Worm (Caenorhabditis elegans) whole organism, young adult: ENCODE data around the gene M106.7.

Experiments used
- B0261.1 ChIP-seq: sonication (generic microtip); optimal IDR thresholded peaks from 2 replicates; lab custom pipeline; 2016; ENCODE audit warnings: mild to moderate bottlenecking, missing genetic modification characterization, moderate library complexity, missing compliant biosample characterization
- B0336.3 ChIP-seq: fragments of 200-800 bp; sonication (Bioruptor generic); IDR thresholded peaks from 2 replicates; pipeline ENCODE4 v1.3.6; 2022; ENCODE audit warnings: missing genetic modification characterization, missing compliant biosample characterization
- F23B12.7 ChIP-seq: sonication (generic microtip); optimal IDR thresholded peaks from 2 replicates; lab custom pipeline; 2017; ENCODE audit warnings: missing genetic modification characterization, mild to moderate bottlenecking, missing compliant biosample characterization, antibody characterized with exemption, moderate library complexity; ENCODE audit not compliant: insufficient read depth
- F37B4.10 ChIP-seq: fragments of 200-800 bp; sonication (Bioruptor generic); IDR thresholded peaks from 2 replicates; pipeline ENCODE4 v1.3.6; 2022; ENCODE audit warnings: missing genetic modification characterization, missing compliant biosample characterization
- F52B5.7 ChIP-seq: sonication (generic microtip); optimal IDR thresholded peaks from 2 replicates; lab custom pipeline; 2016; ENCODE audit warnings: mild to moderate bottlenecking, missing genetic modification characterization, missing compliant biosample characterization
- F55B11.4 ChIP-seq: sonication (generic microtip); optimal IDR thresholded peaks from 2 replicates; lab custom pipeline; 2016; ENCODE audit warnings: missing compliant biosample characterization, missing genetic modification characterization, borderline replicate concordance; ENCODE audit not compliant: insufficient read depth
- F57C9.4 ChIP-seq: sonication (generic microtip); optimal IDR thresholded peaks from 2 replicates; lab custom pipeline; 2017; ENCODE audit warnings: mild to moderate bottlenecking, missing genetic modification characterization, missing compliant biosample characterization
- K12H6.12 ChIP-seq: fragments of 200-800 bp; sonication (Bioruptor generic); optimal IDR thresholded peaks from 2 replicates; lab custom pipeline; 2018; ENCODE audit warnings: mild to moderate bottlenecking, missing genetic modification characterization, missing compliant biosample characterization
- T07F8.4 ChIP-seq: sonication (generic microtip); optimal IDR thresholded peaks from 2 replicates; lab custom pipeline; 2016; ENCODE audit warnings: mild to moderate bottlenecking, missing genetic modification characterization, moderate library complexity, missing compliant biosample characterization
- T26A5.8 ChIP-seq: sonication (generic microtip); optimal IDR thresholded peaks from 2 replicates; lab custom pipeline; 2016; ENCODE audit warnings: missing genetic modification characterization, missing compliant biosample characterization
- Y56A3A.18 ChIP-seq: fragments of 200-800 bp; sonication (Bioruptor generic); IDR thresholded peaks from 2 replicates; pipeline ENCODE4 v1.3.6; 2022; ENCODE audit warnings: missing genetic modification reagents, missing genetic modification characterization, missing compliant biosample characterization
- Y79H2A.3 ChIP-seq: fragments of 200-800 bp; sonication (Bioruptor generic); conservative IDR thresholded peaks from 2 replicates; pipeline ENCODE4 v1.3.6; 2022; ENCODE audit warnings: missing genetic modification reagents, missing genetic modification characterization, missing compliant biosample characterization
- ZK185.1 ChIP-seq: sonication (generic microtip); optimal IDR thresholded peaks from 2 replicates; lab custom pipeline; 2016; ENCODE audit warnings: mild to moderate bottlenecking, missing genetic modification characterization, missing compliant biosample characterization; ENCODE audit not compliant: poor library complexity, severe bottlenecking
- akir-1 ChIP-seq: fragments of 200-800 bp; sonication (Bioruptor generic); optimal IDR thresholded peaks from 2 replicates; lab custom pipeline; 2018; ENCODE audit warnings: mild to moderate bottlenecking, missing genetic modification characterization, moderate library complexity, missing compliant biosample characterization
- bed-2 ChIP-seq: fragments of 200-800 bp; sonication (Bioruptor generic); IDR thresholded peaks from 2 replicates; pipeline ENCODE4 v1.3.6; 2022; ENCODE audit warnings: missing genetic modification reagents, missing genetic modification characterization, missing compliant biosample characterization
- cebp-2 ChIP-seq: fragments of 200-800 bp; sonication (Bioruptor generic); IDR thresholded peaks from 2 replicates; pipeline ENCODE4 v1.3.6; 2022; ENCODE audit warnings: missing genetic modification characterization, missing compliant biosample characterization
- ceh-91 ChIP-seq: fragments of 200-800 bp; sonication (Bioruptor generic); IDR thresholded peaks from 2 replicates; pipeline ENCODE4 v1.3.6; 2022; ENCODE audit warnings: missing genetic modification reagents, missing genetic modification characterization, missing compliant biosample characterization
- die-1 ChIP-seq: sonication (generic microtip); optimal IDR thresholded peaks from 2 replicates; lab custom pipeline; 2016; ENCODE audit warnings: missing genotype, mild to moderate bottlenecking, missing genetic modification characterization, missing compliant biosample characterization
- dox-1 ChIP-seq: fragments of 200-800 bp; sonication (Bioruptor generic); IDR thresholded peaks from 2 replicates; pipeline ENCODE4 v1.3.6; 2022; ENCODE audit warnings: missing genetic modification reagents, missing genetic modification characterization, missing compliant biosample characterization
- dpl-1 ChIP-seq: fragments of 150-350 bp; optimal IDR thresholded peaks from 2 replicates; lab custom pipeline; 2014; ENCODE audit warnings: missing biosample characterization, missing genetic modification reagents, missing genetic modification characterization
- egl-44 ChIP-seq: fragments of 200-800 bp; sonication (Bioruptor generic); IDR thresholded peaks from 2 replicates; pipeline ENCODE4 v1.3.6; 2022; ENCODE audit warnings: missing genetic modification reagents, missing genetic modification characterization, missing compliant biosample characterization
- egrh-3 ChIP-seq: fragments of 200-800 bp; sonication (Bioruptor generic); IDR thresholded peaks from 2 replicates; pipeline ENCODE4 v1.3.6; 2022; ENCODE audit warnings: missing genetic modification reagents, missing genetic modification characterization, missing compliant biosample characterization
- fkh-3 ChIP-seq: sonication (generic microtip); optimal IDR thresholded peaks from 2 replicates; lab custom pipeline; 2016; ENCODE audit warnings: mild to moderate bottlenecking, missing genetic modification characterization, missing compliant biosample characterization
- him-1 ChIP-seq: sonication (generic microtip); optimal IDR thresholded peaks from 2 replicates; lab custom pipeline; 2016; ENCODE audit warnings: missing genotype, missing genetic modification reagents, missing genetic modification characterization, missing compliant biosample characterization
- hmg-20 ChIP-seq: fragments of 200-800 bp; sonication (Bioruptor generic); IDR thresholded peaks from 2 replicates; pipeline ENCODE4 v1.3.6; 2022; ENCODE audit warnings: missing genetic modification reagents, missing genetic modification characterization, missing compliant biosample characterization
- lag-1 ChIP-seq: fragments of 200-800 bp; sonication (Bioruptor generic); IDR thresholded peaks from 2 replicates; pipeline ENCODE4 v1.3.6; 2022; ENCODE audit warnings: missing genetic modification reagents, missing genetic modification characterization, missing compliant biosample characterization
- lin-35 ChIP-seq, 3 experiments: fragments of 150-350 bp in 2 of 3; sonication (generic microtip) in 1 of 3; optimal IDR thresholded peaks; 2 replicates each; lab custom pipeline; 2014 to 2018; ENCODE audit warnings: missing biosample characterization in 3 of 3, missing genetic modification characterization in 3 of 3, missing genetic modification reagents in 3 of 3
- lir-1 ChIP-seq: fragments of 200-800 bp; sonication (Bioruptor generic); conservative IDR thresholded peaks from 2 replicates; pipeline ENCODE4 v1.3.6; 2022; ENCODE audit warnings: missing genetic modification reagents, missing genetic modification characterization, missing compliant biosample characterization
- madf-8 ChIP-seq: fragments of 200-800 bp; sonication (Bioruptor generic); conservative IDR thresholded peaks from 2 replicates; pipeline ENCODE4 v1.3.6; 2022; ENCODE audit warnings: missing genetic modification reagents, missing genetic modification characterization, missing compliant biosample characterization
- nfya-1 ChIP-seq: sonication (generic microtip); optimal IDR thresholded peaks from 2 replicates; lab custom pipeline; 2017; ENCODE audit warnings: antibody characterized with exemption, missing compliant biosample characterization, missing genetic modification characterization, borderline replicate concordance; ENCODE audit not compliant: insufficient read depth
- nhr-179 ChIP-seq: sonication (generic microtip); optimal IDR thresholded peaks from 2 replicates; lab custom pipeline; 2016; ENCODE audit warnings: mild to moderate bottlenecking, missing genetic modification characterization, missing compliant biosample characterization
- pha-4 ChIP-seq: fragments of 150-350 bp; sonication (generic microtip); optimal IDR thresholded peaks from 2 replicates; lab custom pipeline; 2014; ENCODE audit warnings: missing biosample characterization, missing genetic modification reagents, missing genetic modification characterization
- rcor-1 ChIP-seq: fragments of 200-800 bp; sonication (Bioruptor generic); IDR thresholded peaks from 2 replicates; pipeline ENCODE4 v1.3.6; 2022; ENCODE audit warnings: missing genetic modification reagents, missing genetic modification characterization, missing compliant biosample characterization
- rpc-1 ChIP-seq, 2 experiments: fragments of 150-350 bp in 1 of 2; sonication (generic microtip) in 1 of 2; optimal IDR thresholded peaks; 2 replicates each; lab custom pipeline; 2014 to 2018; ENCODE audit warnings: missing biosample characterization in 1 of 2, missing genetic modification characterization in 1 of 2, missing genetic modification reagents in 1 of 2, missing genotype in 1 of 2
- sea-2 ChIP-seq: fragments of 200-800 bp; sonication (Bioruptor generic); IDR thresholded peaks from 2 replicates; pipeline ENCODE4 v1.3.6; 2022; ENCODE audit warnings: missing genetic modification characterization, missing compliant biosample characterization
- snpc-1.3 ChIP-seq: sonication (generic microtip); optimal IDR thresholded peaks from 2 replicates; lab custom pipeline; 2017; ENCODE audit warnings: missing genetic modification characterization, mild to moderate bottlenecking, missing compliant biosample characterization, antibody characterized with exemption, moderate library complexity, missing genotype, missing genetic modification reagents; ENCODE audit not compliant: insufficient read depth
- snpc-3.4 ChIP-seq: sonication (generic microtip); optimal IDR thresholded peaks from 2 replicates; lab custom pipeline; 2017; ENCODE audit warnings: missing genetic modification characterization, mild to moderate bottlenecking, missing compliant biosample characterization, antibody characterized with exemption, moderate library complexity, missing genotype, missing genetic modification reagents
- snpc-4 ChIP-seq, 5 experiments: fragments of 150-350 bp in 1 of 5; sonication (generic microtip) in 4 of 5; optimal IDR thresholded peaks; 2 replicates each; lab custom pipeline; 2014 to 2018; ENCODE audit warnings: missing genetic modification characterization in 5 of 5, missing biosample characterization in 3 of 5, antibody characterized with exemption in 2 of 5, mild to moderate bottlenecking in 2 of 5, missing compliant biosample characterization in 2 of 5, missing genotype in 2 of 5, moderate library complexity in 2 of 5, missing genetic modification reagents in 1 of 5
- unc-62 ChIP-seq: fragments of 150-350 bp; optimal IDR thresholded peaks from 2 replicates; lab custom pipeline; 2014; ENCODE audit warnings: missing biosample characterization, missing genetic modification reagents, missing genetic modification characterization
- xnd-1 ChIP-seq: sonication (generic microtip); optimal IDR thresholded peaks from 2 replicates; lab custom pipeline; 2016; ENCODE audit warnings: missing genotype, missing genetic modification reagents, missing genetic modification characterization, missing compliant biosample characterization
- zfh-2 ChIP-seq: fragments of 200-800 bp; sonication (Bioruptor generic); conservative IDR thresholded peaks from 2 replicates; pipeline ENCODE4 v1.3.6; 2022; ENCODE audit warnings: missing genetic modification reagents, missing genetic modification characterization, missing compliant biosample characterization
- zim-3 ChIP-seq: sonication (generic microtip); optimal IDR thresholded peaks from 2 replicates; lab custom pipeline; 2017; ENCODE audit warnings: mild to moderate bottlenecking, missing genetic modification characterization, moderate library complexity, missing compliant biosample characterization
- ztf-18 ChIP-seq: sonication (generic microtip); optimal IDR thresholded peaks from 2 replicates; lab custom pipeline; 2016; ENCODE audit warnings: missing genotype, mild to moderate bottlenecking, missing genetic modification characterization, missing compliant biosample characterization
- ztf-25 ChIP-seq: fragments of 200-800 bp; sonication (Bioruptor generic); IDR thresholded peaks from 2 replicates; pipeline ENCODE4 v1.3.6; 2022; ENCODE audit warnings: missing genetic modification reagents, missing genetic modification characterization, missing compliant biosample characterization
- ztf-6 ChIP-seq: fragments of 200-800 bp; sonication (Bioruptor generic); IDR thresholded peaks from 2 replicates; pipeline ENCODE4 v1.3.6; 2022; ENCODE audit warnings: missing genetic modification reagents, missing genetic modification characterization, missing compliant biosample characterization

M106.7 gene

ce11 chrII:10852880-10853279, 4.1 kb downstream of the M106.7 start (continued):
- TF ChIP-seq ceh-91 (GFP tag; lab: Robert Waterston, UW) (0 out of 2 replicates have a peak, but pooled peaks have one; percentile 10), B0336.3 (GFP tag; lab: Robert Waterston, UW) (no peak), cebp-2 (GFP tag; lab: Robert Waterston, UW) (no peak), T07F8.4 (tag; lab: Kevin White, UChicago) (no peak), lag-1 (GFP tag; lab: Robert Waterston, UW) (no peak), snpc-3.4 (tag; lab: Kevin White, UChicago) (no peak), nfya-1 (tag; lab: Kevin White, UChicago) (no peak), nhr-179 (no peak), rcor-1 (GFP tag; lab: Robert Waterston, UW) (no peak), dpl-1 (GFP tag; lab: Kevin White, UChicago) (peak; percentile 4), F37B4.10 (GFP tag; lab: Robert Waterston, UW) (no peak), him-1 (tag; lab: Kevin White, UChicago) (no peak), madf-8 (GFP tag; lab: Robert Waterston, UW) (peak; percentile 61), unc-62 (GFP tag; lab: Kevin White, UChicago) (no peak)

- TF ChIP-seq F55B11.4 (tag; lab: Kevin White, UChicago) (no peak), lir-1 (GFP tag; lab: Robert Waterston, UW) (peak; percentile 59), Y56A3A.18 (GFP tag; lab: Robert Waterston, UW) (peak; percentile 53; the same call in 1 of the 2 replicates), lin-35 (GFP tag; optimal IDR thresholded peaks at IDR 0.05; lab: Kevin White, UChicago) (no peak), akir-1 (GFP tag; lab: Kevin White, UChicago) (no peak), nhr-179 (no peak), dox-1 (GFP tag; lab: Robert Waterston, UW) (peak; percentile 92), bed-2 (no peak), die-1 (tag; lab: Kevin White, UChicago) (peak; percentile 46), Y79H2A.3 (no peak), T26A5.8 (tag; lab: Kevin White, UChicago) (no peak), ZK185.1 (tag; lab: Kevin White, UChicago) (no peak), zim-3 (tag; lab: Kevin White, UChicago) (no peak), rpc-1 (optimal IDR thresholded peaks at IDR 0.05; lab: Kevin White, UChicago) (no peak), rpc-1 (tag; optimal IDR thresholded peaks at IDR 0.05; lab: Kevin White, UChicago) (no peak), sea-2 (GFP tag; lab: Robert Waterston, UW) (no peak), xnd-1 (tag; lab: Kevin White, UChicago) (no peak), K12H6.12 (tag; lab: Kevin White, UChicago) (peak; percentile 77), pha-4 (tag; lab: Kevin White, UChicago) (peak; percentile 62), snpc-1.3 (tag; lab: Kevin White, UChicago) (no peak), ztf-25 (GFP tag; lab: Robert Waterston, UW) (no peak), ztf-18 (tag; lab: Kevin White, UChicago) (peak; percentile 4), dpl-1 (GFP tag; lab: Kevin White, UChicago) (no peak), fkh-3 (tag; lab: Kevin White, UChicago) (no peak), F23B12.7 (tag; lab: Kevin White, UChicago) (no peak), egl-44 (GFP tag; lab: Robert Waterston, UW) (peak; percentile 74), snpc-4 (GFP tag; optimal IDR thresholded peaks at IDR 0.05; lab: Kevin White, UChicago) (no peak), snpc-4 (tag; optimal IDR thresholded peaks at IDR 0.05; lab: Kevin White, UChicago) (peak in 2 of 4 experiments; percentile 55 to 58), F52B5.7 (tag; lab: Kevin White, UChicago) (no peak), zfh-2 (GFP tag; lab: Robert Waterston, UW) (no peak), hmg-20 (GFP tag; lab: Robert Waterston, UW) (no peak), B0336.3 (GFP tag; lab: Robert Waterston, UW) (peak; percentile 92), F57C9.4 (tag; lab: Kevin White, UChicago) (no peak), rcor-1 (GFP tag; lab: Robert Waterston, UW) (peak; percentile 54), B0261.1 (tag; lab: Kevin White, UChicago) (no peak), ztf-6 (GFP tag; lab: Robert Waterston, UW) (no peak), egrh-3 (GFP tag; lab: Robert Waterston, UW) (no peak)
Observed at ce11 chrII:10851110-10851509, 5.9 kb downstream of the M106.7 start.
